Worm (Caenorhabditis elegans) whole organism, L2 larva: ENCODE data around the gene sars-1.

Experiments
- ZK546.5 ChIP-seq: sonication (generic microtip); optimal IDR thresholded peaks from 2 replicates; lab custom pipeline; 2017; ENCODE audit warnings: missing biosample characterization, missing genetic modification characterization
- aly-2 ChIP-seq: fragments of 150-350 bp; optimal IDR thresholded peaks from 2 replicates; lab custom pipeline; 2014; ENCODE audit warnings: missing biosample characterization, missing genetic modification characterization
- blmp-1 ChIP-seq: sonication (generic microtip); optimal IDR thresholded peaks from 2 replicates; lab custom pipeline; 2017; ENCODE audit warnings: missing genetic modification characterization, mild to moderate bottlenecking, missing compliant biosample characterization, antibody characterized with exemption, moderate library complexity; ENCODE audit not compliant: insufficient read depth
- ceh-82 ChIP-seq: fragments of 150-350 bp; optimal IDR thresholded peaks from 2 replicates; lab custom pipeline; 2014; ENCODE audit warnings: missing biosample characterization, missing genetic modification characterization
- dmd-4 ChIP-seq: sonication (generic microtip); optimal IDR thresholded peaks from 2 replicates; lab custom pipeline; 2017; ENCODE audit warnings: missing biosample characterization, missing genetic modification characterization
- egl-27 ChIP-seq: sonication (generic microtip); optimal IDR thresholded peaks from 3 replicates; lab custom pipeline; 2017; ENCODE audit warnings: missing biosample characterization, missing genetic modification reagents, missing genetic modification characterization
- lin-39 ChIP-seq: fragments of 150-350 bp; optimal IDR thresholded peaks from 2 replicates; lab custom pipeline; 2014; ENCODE audit warnings: missing biosample characterization, missing genetic modification reagents, missing genetic modification characterization
- lsy-2 ChIP-seq, 2 experiments: fragments of 150-350 bp in 1 of 2; sonication (generic microtip) in 1 of 2; optimal IDR thresholded peaks; 2 replicates each; lab custom pipeline; 2014 to 2017; ENCODE audit warnings: missing biosample characterization in 2 of 2, missing genetic modification characterization in 2 of 2
- nhr-12 ChIP-seq: fragments of 150-350 bp; optimal IDR thresholded peaks from 2 replicates; lab custom pipeline; 2014; ENCODE audit warnings: missing biosample characterization, missing genetic modification characterization
- nhr-237 ChIP-seq: fragments of 150-350 bp; optimal IDR thresholded peaks from 2 replicates; lab custom pipeline; 2014; ENCODE audit warnings: missing biosample characterization, missing genetic modification characterization
- nhr-77 ChIP-seq: fragments of 150-350 bp; optimal IDR thresholded peaks from 2 replicates; lab custom pipeline; 2014; ENCODE audit warnings: missing biosample characterization, missing genetic modification characterization
- skn-1 ChIP-seq: sonication (generic microtip); optimal IDR thresholded peaks from 2 replicates; lab custom pipeline; 2017; ENCODE audit warnings: missing biosample characterization, missing genetic modification characterization
- unc-62 ChIP-seq: fragments of 150-350 bp; optimal IDR thresholded peaks from 2 replicates; lab custom pipeline; 2014; ENCODE audit warnings: missing biosample characterization, missing genetic modification reagents, missing genetic modification characterization
- ztf-4 ChIP-seq: fragments of 150-350 bp; optimal IDR thresholded peaks from 2 replicates; lab custom pipeline; 2014; ENCODE audit warnings: missing biosample characterization, missing genetic modification characterization

ce11 chrIV:10001748-10002147 lies 1.8 kb upstream of the sars-1 start, which contains the start of gene C47E12.3:
- TF ChIP-seq nhr-12 (tag; lab: Kevin White, UChicago) (no peak), blmp-1 (no peak), skn-1 (tag; lab: Kevin White, UChicago) (no peak), unc-62 (GFP tag; lab: Kevin White, UChicago) (no peak), ztf-4 (tag; lab: Kevin White, UChicago) (no peak), nhr-237 (tag; lab: Kevin White, UChicago) (no peak), lsy-2 (tag; optimal IDR thresholded peaks at IDR 0.05; lab: Kevin White, UChicago) (no peak), aly-2 (tag; lab: Kevin White, UChicago) (no peak), lin-39 (tag; lab: Kevin White, UChicago) (no peak), dmd-4 (no peak), egl-27 (no peak), ceh-82 (tag; lab: Kevin White, UChicago) (no peak), ZK546.5 (no peak), nhr-77 (tag; lab: Kevin White, UChicago) (no peak)
